Fruit fly (Drosophila melanogaster) whole organism, adult: ENCODE data around the gene Bicra.

Experiments
- CG14711 ChIP-seq: fragments of 200-800 bp; sonication (Bioruptor generic); optimal IDR thresholded peaks from 2 replicates; lab custom pipeline; 2018; ENCODE audit warnings: missing biosample characterization, mild to moderate bottlenecking, missing genetic modification characterization, moderate library complexity
- Clk ChIP-seq: fragments of 200-800 bp; sonication (Bioruptor generic); optimal IDR thresholded peaks from 2 replicates; lab custom pipeline; 2017; ENCODE audit warnings: missing biosample characterization, missing genetic modification characterization
- kay ChIP-seq: fragments of 200-800 bp; sonication (Bioruptor generic); peaks from one replicate; lab custom pipeline; 2016; ENCODE audit warnings: missing biosample characterization, missing genetic modification characterization, borderline replicate concordance
- tj ChIP-seq: fragments of 200-800 bp; sonication (Bioruptor generic); optimal IDR thresholded peaks from 3 replicates; lab custom pipeline; 2017; ENCODE audit warnings: missing biosample characterization, mild to moderate bottlenecking, missing genetic modification characterization, moderate library complexity

DNA sequence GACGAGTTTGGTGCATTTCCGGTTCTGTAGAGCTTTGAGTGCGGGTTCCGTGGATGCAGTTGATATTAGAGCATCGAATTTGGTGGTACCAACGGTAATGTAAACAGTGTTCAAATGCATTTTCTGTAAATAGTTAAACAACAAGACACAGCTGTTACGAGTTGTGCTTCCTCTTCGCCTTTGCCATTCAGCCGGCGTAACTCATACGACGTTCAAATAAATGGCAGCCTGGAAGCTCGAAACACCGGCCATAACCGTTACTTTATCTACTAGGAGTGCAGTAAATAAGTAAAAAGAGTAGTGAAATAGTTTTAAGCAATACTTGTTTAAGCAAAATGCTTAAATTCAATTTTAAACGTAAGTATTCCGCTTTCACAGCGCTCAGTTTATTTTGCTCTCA, 75.6 kb downstream of the Bicra start, which contains the start of the genes Alg13 and superdeath:
- TF ChIP-seq Clk (no peak), tj (GFP tag; lab: Kevin White, UChicago) (no peak), CG14711 (tag; lab: Kevin White, UChicago) (no peak), kay (GFP tag; lab: Kevin White, UChicago) (no peak)
